Fruit fly (Drosophila melanogaster) whole organism: ENCODE data around the gene Or82a.

Source experiments
- CG8478 ChIP-seq: fragments of >200 bp; optimal IDR thresholded peaks from 2 replicates; lab custom pipeline; 2018; ENCODE audit warnings: inconsistent platforms
- EcR ChIP-seq, 2 experiments: fragments of >200 bp; optimal IDR thresholded peaks; 2 replicates each; lab custom pipeline; 2017; ENCODE audit warnings: missing biosample characterization in 2 of 2, missing genetic modification characterization in 2 of 2, missing genetic modification reagents in 2 of 2

DNA sequence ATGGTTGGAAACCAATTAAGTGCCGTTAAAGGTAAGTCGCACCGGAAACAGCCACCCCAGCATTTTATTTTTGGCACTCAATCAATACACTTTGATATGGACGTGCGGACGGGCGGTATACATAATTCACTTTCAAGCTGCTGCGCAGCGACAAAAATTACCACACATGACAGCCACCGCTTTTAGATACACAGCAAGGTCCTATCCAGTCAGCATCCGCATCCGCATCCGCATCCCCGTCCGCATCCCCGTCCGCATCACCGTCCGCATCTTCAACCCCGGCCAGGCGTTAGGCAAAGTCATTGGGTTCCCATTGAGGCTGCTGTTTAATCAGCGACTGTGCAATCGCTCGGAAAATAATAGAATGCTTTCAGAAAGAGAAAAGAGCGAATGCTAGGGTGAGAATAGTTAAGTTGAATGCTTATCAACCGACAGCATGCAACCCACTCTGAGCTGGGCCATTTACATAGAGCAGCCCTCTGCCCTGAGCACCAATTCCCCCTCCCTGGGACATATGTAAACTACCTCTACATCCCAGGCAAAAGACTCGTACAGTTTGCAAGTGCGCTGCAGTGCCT is 27.7 kb downstream of the Or82a start:
- TF ChIP-seq CG8478 (lab: Kevin White, UChicago): no peak
- TF ChIP-seq EcR (GFP tag; optimal IDR thresholded peaks at IDR 0.05; lab: Kevin White, UChicago): no peak
